Worm (Caenorhabditis elegans) whole organism, L2 larva: ENCODE results near the gene srh-178.
A peak's percentile ranks its signal among the peaks of the same experiment; 100 is the strongest.

Experiments used
- C34F6.9 ChIP-seq: fragments of 150-350 bp; optimal IDR thresholded peaks from 2 replicates; lab custom pipeline; 2014; ENCODE audit warnings: missing biosample characterization, missing genetic modification characterization
- F13H6.1 ChIP-seq: sonication (generic microtip); optimal IDR thresholded peaks from 2 replicates; lab custom pipeline; 2016; ENCODE audit warnings: missing genetic modification characterization, missing compliant biosample characterization
- R02D3.7 ChIP-seq: fragments of 150-350 bp; optimal IDR thresholded peaks from 2 replicates; lab custom pipeline; 2014; ENCODE audit warnings: missing biosample characterization, missing genetic modification characterization
- Y55F3AM.14 ChIP-seq: fragments of 200-800 bp; sonication (Bioruptor generic); optimal IDR thresholded peaks from 2 replicates; lab custom pipeline; 2018; ENCODE audit warnings: mild to moderate bottlenecking, missing genetic modification characterization, missing compliant biosample characterization
- ZK546.5 ChIP-seq: sonication (generic microtip); optimal IDR thresholded peaks from 2 replicates; lab custom pipeline; 2017; ENCODE audit warnings: missing biosample characterization, missing genetic modification characterization
- alr-1 ChIP-seq: fragments of 150-350 bp; optimal IDR thresholded peaks from 2 replicates; lab custom pipeline; 2014; ENCODE audit warnings: missing biosample characterization, missing genetic modification characterization
- aly-2 ChIP-seq: fragments of 150-350 bp; optimal IDR thresholded peaks from 2 replicates; lab custom pipeline; 2014; ENCODE audit warnings: missing biosample characterization, missing genetic modification characterization
- blmp-1 ChIP-seq: sonication (generic microtip); optimal IDR thresholded peaks from 2 replicates; lab custom pipeline; 2017; ENCODE audit warnings: missing genetic modification characterization, mild to moderate bottlenecking, missing compliant biosample characterization, antibody characterized with exemption, moderate library complexity; ENCODE audit not compliant: insufficient read depth
- ceh-16 ChIP-seq: fragments of 150-350 bp; optimal IDR thresholded peaks from 2 replicates; lab custom pipeline; 2014; ENCODE audit warnings: missing biosample characterization, missing genetic modification characterization
- ceh-82 ChIP-seq: fragments of 150-350 bp; optimal IDR thresholded peaks from 2 replicates; lab custom pipeline; 2014; ENCODE audit warnings: missing biosample characterization, missing genetic modification characterization
- crh-2 ChIP-seq: sonication (generic microtip); optimal IDR thresholded peaks from 2 replicates; lab custom pipeline; 2017; ENCODE audit warnings: missing biosample characterization, missing genetic modification characterization
- dmd-4 ChIP-seq: sonication (generic microtip); optimal IDR thresholded peaks from 2 replicates; lab custom pipeline; 2017; ENCODE audit warnings: missing biosample characterization, missing genetic modification characterization
- egl-27 ChIP-seq: sonication (generic microtip); optimal IDR thresholded peaks from 3 replicates; lab custom pipeline; 2017; ENCODE audit warnings: missing biosample characterization, missing genetic modification reagents, missing genetic modification characterization
- elt-1 ChIP-seq: fragments of 150-350 bp; optimal IDR thresholded peaks from 2 replicates; lab custom pipeline; 2014; ENCODE audit warnings: missing biosample characterization, missing genetic modification characterization
- fos-1 ChIP-seq: fragments of 150-350 bp; optimal IDR thresholded peaks from 2 replicates; lab custom pipeline; 2014; ENCODE audit warnings: missing biosample characterization, missing genetic modification characterization
- gmeb-1 ChIP-seq: fragments of 150-350 bp; optimal IDR thresholded peaks from 2 replicates; lab custom pipeline; 2014; ENCODE audit warnings: missing biosample characterization, missing genetic modification characterization
- lin-11 ChIP-seq: fragments of 150-350 bp; sonication (generic microtip); optimal IDR thresholded peaks from 2 replicates; lab custom pipeline; 2014; ENCODE audit warnings: missing biosample characterization, missing genetic modification characterization, inconsistent platforms, mixed read lengths
- lin-13 ChIP-seq: fragments of 150-350 bp; optimal IDR thresholded peaks from 2 replicates; lab custom pipeline; 2014; ENCODE audit warnings: missing biosample characterization, missing genetic modification reagents, missing genetic modification characterization
- lin-39 ChIP-seq: fragments of 150-350 bp; optimal IDR thresholded peaks from 2 replicates; lab custom pipeline; 2014; ENCODE audit warnings: missing biosample characterization, missing genetic modification reagents, missing genetic modification characterization
- lsy-2 ChIP-seq, 2 experiments: fragments of 150-350 bp in 1 of 2; sonication (generic microtip) in 1 of 2; optimal IDR thresholded peaks; 2 replicates each; lab custom pipeline; 2014 to 2017; ENCODE audit warnings: missing biosample characterization in 2 of 2, missing genetic modification characterization in 2 of 2
- mdl-1 ChIP-seq, 2 experiments: fragments of 150-350 bp in 1 of 2; sonication (generic microtip) in 1 of 2; optimal IDR thresholded peaks; 2 replicates each; lab custom pipeline; 2017; ENCODE audit warnings: missing biosample characterization in 2 of 2, missing genetic modification characterization in 2 of 2
- nhr-10 ChIP-seq: sonication (generic microtip); optimal IDR thresholded peaks from 2 replicates; lab custom pipeline; 2017; ENCODE audit warnings: missing biosample characterization, missing genetic modification characterization
- nhr-11 ChIP-seq: fragments of 150-350 bp; optimal IDR thresholded peaks from 2 replicates; lab custom pipeline; 2014; ENCODE audit warnings: missing biosample characterization, missing genetic modification characterization
- nhr-129 ChIP-seq: fragments of 150-350 bp; optimal IDR thresholded peaks from 2 replicates; lab custom pipeline; 2014; ENCODE audit warnings: missing biosample characterization, missing genetic modification characterization
- nhr-21 ChIP-seq: fragments of 150-350 bp; optimal IDR thresholded peaks from 2 replicates; lab custom pipeline; 2014; ENCODE audit warnings: missing biosample characterization, missing genetic modification characterization
- nhr-23 ChIP-seq: fragments of 150-350 bp; optimal IDR thresholded peaks from 2 replicates; lab custom pipeline; 2014; ENCODE audit warnings: missing biosample characterization, missing genetic modification reagents, missing genetic modification characterization
- nhr-6 ChIP-seq: fragments of 150-350 bp; optimal IDR thresholded peaks from 2 replicates; lab custom pipeline; 2014; ENCODE audit warnings: missing biosample characterization, missing genetic modification characterization
- nhr-77 ChIP-seq: fragments of 150-350 bp; optimal IDR thresholded peaks from 2 replicates; lab custom pipeline; 2014; ENCODE audit warnings: missing biosample characterization, missing genetic modification characterization
- peb-1 ChIP-seq: fragments of 150-350 bp; optimal IDR thresholded peaks from 2 replicates; lab custom pipeline; 2014; ENCODE audit warnings: missing biosample characterization, missing genetic modification characterization
- sem-4 ChIP-seq: fragments of 150-350 bp; optimal IDR thresholded peaks from 2 replicates; lab custom pipeline; 2014; ENCODE audit warnings: missing biosample characterization, missing genetic modification reagents, missing genetic modification characterization
- skn-1 ChIP-seq: sonication (generic microtip); optimal IDR thresholded peaks from 2 replicates; lab custom pipeline; 2017; ENCODE audit warnings: missing biosample characterization, missing genetic modification characterization
- sma-3 ChIP-seq: sonication (generic microtip); optimal IDR thresholded peaks from 2 replicates; lab custom pipeline; 2016; ENCODE audit warnings: missing genetic modification reagents, missing genetic modification characterization, missing compliant biosample characterization
- sma-9 ChIP-seq, 2 experiments: fragments of 150-350 bp in 1 of 2; sonication (generic microtip) in 1 of 2; optimal IDR thresholded peaks; 2 replicates each; lab custom pipeline; 2014 to 2016; ENCODE audit warnings: missing genetic modification characterization in 2 of 2, mild to moderate bottlenecking in 1 of 2, missing biosample characterization in 1 of 2, missing compliant biosample characterization in 1 of 2, missing genetic modification reagents in 1 of 2, moderate library complexity in 1 of 2
- snpc-4 ChIP-seq: fragments of 150-350 bp; optimal IDR thresholded peaks from 2 replicates; lab custom pipeline; 2014; ENCODE audit warnings: missing biosample characterization, missing genetic modification characterization
- unc-62 ChIP-seq: fragments of 150-350 bp; optimal IDR thresholded peaks from 2 replicates; lab custom pipeline; 2014; ENCODE audit warnings: missing biosample characterization, missing genetic modification reagents, missing genetic modification characterization
- ztf-1 ChIP-seq: fragments of 200-800 bp; sonication (Bioruptor generic); conservative IDR thresholded peaks from 2 replicates; pipeline ENCODE4 v1.3.6; 2022; ENCODE audit warnings: missing genetic modification characterization, missing compliant biosample characterization

The srh-178 gene

DNA sequence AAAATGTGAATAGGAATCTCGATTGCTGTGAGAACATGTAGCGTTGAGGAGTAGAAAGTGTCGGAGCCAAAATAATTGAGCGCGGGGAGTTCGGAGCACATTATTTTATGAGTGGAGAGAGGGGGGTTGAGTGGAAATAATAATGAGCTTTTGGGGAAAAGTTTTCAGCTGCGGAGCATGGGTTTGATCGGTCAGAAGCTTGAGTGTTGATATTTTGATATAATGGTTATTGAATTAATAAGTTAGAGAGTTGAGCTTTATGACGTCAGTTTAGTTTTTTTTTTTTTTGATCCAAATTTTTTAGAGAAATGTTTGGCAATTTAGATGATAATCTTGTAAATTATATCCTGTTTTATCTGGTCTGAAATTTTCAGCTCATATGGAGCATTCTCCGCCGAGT lies at the start of gene srh-178:
Gene srh-178 (minus strand): TSS at position 101 of the 400 bp plus-strand sequence.
- TF ChIP-seq lin-13 (no peak), R02D3.7 (tag; lab: Kevin White, UChicago) (no peak), C34F6.9 (tag; lab: Kevin White, UChicago) (no peak), snpc-4 (tag; lab: Kevin White, UChicago) (no peak), crh-2 (tag; lab: Kevin White, UChicago) (no peak), sem-4 (tag; lab: Kevin White, UChicago) (no peak), gmeb-1 (no peak), lin-39 (tag; lab: Kevin White, UChicago) (no peak), mdl-1 (tag; optimal IDR thresholded peaks at IDR 0.05; lab: Kevin White, UChicago) (no peak), sma-3 (GFP tag; lab: Kevin White, UChicago) (no peak), skn-1 (tag; lab: Kevin White, UChicago) (no peak), ztf-1 (no peak)

ce11 chrV:18524460-18524859 lies 44.3 kb upstream of the srh-178 start, which contains the start of gene hmit-1.2:
hmit-1.2 (plus strand) TSS chrV:18524760.
- TF ChIP-seq nhr-129 (tag; lab: Kevin White, UChicago): no peak
- TF ChIP-seq elt-1 (tag; lab: Kevin White, UChicago): no peak
- TF ChIP-seq, all 48 proteins: peak for 0

- TF ChIP-seq skn-1 (tag; lab: Kevin White, UChicago) (no peak), nhr-10 (no peak), fos-1 (peak; percentile 52), crh-2 (tag; lab: Kevin White, UChicago) (no peak), lin-11 (tag; lab: Kevin White, UChicago) (no peak), nhr-77 (tag; lab: Kevin White, UChicago) (no peak), aly-2 (no peak)
These were observed 36.4 kb upstream of the srh-178 start, which contains the start of gene hmit-1.1 for ce11 chrV:18516496-18516895. hmit-1.1 (plus strand) TSS chrV:18516789.

DNA sequence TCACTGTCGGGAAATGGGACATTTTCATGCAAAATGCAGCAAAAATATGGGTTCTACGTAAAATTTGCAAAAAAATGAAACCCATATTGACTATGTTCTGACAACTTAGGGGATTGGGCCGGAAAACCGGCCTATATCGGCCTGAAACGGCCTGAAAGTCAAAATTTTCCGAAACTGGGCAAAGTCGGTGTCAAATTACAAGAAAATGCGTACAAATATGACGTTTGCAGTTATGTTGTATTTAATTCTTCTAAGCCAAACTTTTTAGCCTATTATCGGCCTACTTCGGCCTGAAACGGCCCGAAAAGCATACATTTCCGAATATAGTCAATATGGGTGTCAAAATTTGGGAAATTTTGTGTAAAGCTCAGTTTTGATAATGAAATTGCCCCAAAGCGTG lies 31.7 kb upstream of the srh-178 start:
- TF ChIP-seq gmeb-1 (no peak), unc-62 (GFP tag; lab: Kevin White, UChicago) (no peak), nhr-129 (tag; lab: Kevin White, UChicago) (no peak), ztf-1 (no peak)

DNA sequence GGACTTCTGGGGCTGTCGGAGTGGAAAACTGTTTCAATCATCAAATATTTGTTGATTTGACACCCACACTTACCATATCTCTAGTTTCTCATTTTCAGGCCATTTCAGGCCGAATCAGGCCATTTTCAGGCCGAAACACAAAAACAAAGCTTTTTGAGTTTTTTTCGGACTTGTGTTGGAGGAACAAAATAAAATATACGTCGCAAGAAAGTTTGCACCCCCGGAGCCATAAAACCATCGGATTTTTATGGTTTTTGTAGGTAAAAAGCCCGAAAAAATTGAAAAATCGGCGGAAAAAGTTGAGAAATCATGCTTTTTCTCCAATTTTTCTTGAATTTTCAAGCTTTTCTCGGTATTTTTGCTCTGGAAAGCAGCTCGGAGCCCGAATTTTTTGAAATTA lies 28.4 kb upstream of the srh-178 start, which contains the start of gene Y51A2D.1:
Gene Y51A2D.1 (plus strand): TSS at position 301 of the 400 bp plus-strand sequence.
- no peak for TF ChIP-seq egl-27 (tag; lab: Kevin White, UChicago)
- no peak for TF ChIP-seq gmeb-1
- TF ChIP-seq ceh-16 (tag; lab: Kevin White, UChicago): no peak
- no peak for TF ChIP-seq sma-9 (GFP tag; optimal IDR thresholded peaks at IDR 0.05; lab: Kevin White, UChicago)
- TF ChIP-seq sma-9 (tag; optimal IDR thresholded peaks at IDR 0.05; lab: Kevin White, UChicago): no peak
- no peak for TF ChIP-seq ceh-82 (tag; lab: Kevin White, UChicago)
- no peak for TF ChIP-seq alr-1
- TF ChIP-seq ZK546.5 (tag; lab: Kevin White, UChicago): no peak
- TF ChIP-seq nhr-11 (tag; lab: Kevin White, UChicago): no peak
- TF ChIP-seq snpc-4 (tag; lab: Kevin White, UChicago): no peak
- TF ChIP-seq nhr-129 (tag; lab: Kevin White, UChicago): no peak
- no peak for TF ChIP-seq elt-1 (tag; lab: Kevin White, UChicago)
- TF ChIP-seq, all 48 proteins: peak for 0

ce11 chrV:18506772-18507171 lies 26.6 kb upstream of the srh-178 start:
- TF ChIP-seq mdl-1 (tag; optimal IDR thresholded peaks at IDR 0.05; lab: Kevin White, UChicago) (no peak), nhr-6 (no peak), F13H6.1 (tag; lab: Kevin White, UChicago) (no peak), blmp-1 (no peak), dmd-4 (tag; lab: Kevin White, UChicago) (no peak), sma-3 (GFP tag; lab: Kevin White, UChicago) (no peak), egl-27 (tag; lab: Kevin White, UChicago) (no peak), peb-1 (no peak), nhr-21 (tag; lab: Kevin White, UChicago) (no peak), Y55F3AM.14 (GFP tag; lab: Kevin White, UChicago) (no peak), lsy-2 (tag; optimal IDR thresholded peaks at IDR 0.05; lab: Kevin White, UChicago) (no peak), C34F6.9 (tag; lab: Kevin White, UChicago) (no peak), sma-9 (GFP tag; optimal IDR thresholded peaks at IDR 0.05; lab: Kevin White, UChicago) (no peak), sma-9 (tag; optimal IDR thresholded peaks at IDR 0.05; lab: Kevin White, UChicago) (no peak), nhr-23 (tag; lab: Kevin White, UChicago) (no peak), nhr-77 (tag; lab: Kevin White, UChicago) (no peak)
- TF ChIP-seq, all 48 proteins: peak for 0
